Worm (Caenorhabditis elegans) whole organism, early embryonic: ENCODE results near the gene frpr-11.

Experiments used
- B0310.2 ChIP-seq: sonication (generic microtip); optimal IDR thresholded peaks from 2 replicates; lab custom pipeline; 2016; ENCODE audit warnings: mild to moderate bottlenecking, missing genetic modification characterization, missing compliant biosample characterization
- F13C5.2 ChIP-seq: sonication (generic microtip); optimal IDR thresholded peaks from 2 replicates; lab custom pipeline; 2017; ENCODE audit warnings: mild to moderate bottlenecking, missing genetic modification characterization, inconsistent platforms, missing compliant biosample characterization
- aly-1 ChIP-seq: sonication (generic microtip); optimal IDR thresholded peaks from 2 replicates; lab custom pipeline; 2016; ENCODE audit warnings: missing genetic modification characterization, missing compliant biosample characterization
- ama-1 ChIP-seq: fragments of 150-350 bp; optimal IDR thresholded peaks from 2 replicates; lab custom pipeline; 2014
- ceh-13 ChIP-seq: fragments of 200-800 bp; sonication (Bioruptor generic); optimal IDR thresholded peaks from 2 replicates; lab custom pipeline; 2018; ENCODE audit warnings: mild to moderate bottlenecking, missing genetic modification characterization, missing compliant biosample characterization
- ceh-36 ChIP-seq: sonication (generic microtip); optimal IDR thresholded peaks from 2 replicates; lab custom pipeline; 2016; ENCODE audit warnings: missing genetic modification characterization, inconsistent platforms, missing compliant biosample characterization
- ets-7 ChIP-seq: sonication (generic microtip); optimal IDR thresholded peaks from 2 replicates; lab custom pipeline; 2016; ENCODE audit warnings: missing genotype, missing genetic modification characterization, missing compliant biosample characterization
- flt-1 ChIP-seq: fragments of 200-800 bp; sonication (Bioruptor generic); IDR thresholded peaks from 2 replicates; pipeline ENCODE4 v1.3.6; 2022; ENCODE audit warnings: missing genetic modification characterization, missing compliant biosample characterization
- hmbx-1 ChIP-seq: sonication (generic microtip); optimal IDR thresholded peaks from 2 replicates; lab custom pipeline; 2016; ENCODE audit warnings: mild to moderate bottlenecking, missing genetic modification characterization, missing compliant biosample characterization
- hmg-4 ChIP-seq: fragments of 200-800 bp; sonication (Bioruptor generic); optimal IDR thresholded peaks from 2 replicates; lab custom pipeline; 2018; ENCODE audit warnings: mild to moderate bottlenecking, missing genetic modification characterization, missing compliant biosample characterization
- hnd-1 ChIP-seq: sonication (generic microtip); optimal IDR thresholded peaks from 2 replicates; lab custom pipeline; 2016; ENCODE audit warnings: missing genetic modification characterization, missing compliant biosample characterization
- pes-1 ChIP-seq: fragments of 200-800 bp; sonication (Bioruptor generic); IDR thresholded peaks from 2 replicates; pipeline ENCODE4 v1.3.6; 2022; ENCODE audit warnings: missing genetic modification reagents, missing genetic modification characterization, missing compliant biosample characterization
- scrt-1 ChIP-seq: fragments of 200-800 bp; sonication (Bioruptor generic); IDR thresholded peaks from 2 replicates; pipeline ENCODE4 v1.3.6; 2022; ENCODE audit warnings: missing genetic modification characterization, missing compliant biosample characterization
- sea-1 ChIP-seq: fragments of 200-800 bp; sonication (Bioruptor generic); conservative IDR thresholded peaks from 2 replicates; pipeline ENCODE4 v1.3.6; 2022; ENCODE audit warnings: missing genetic modification characterization, missing compliant biosample characterization
- tbx-11 ChIP-seq: fragments of 200-800 bp; sonication (Bioruptor generic); IDR thresholded peaks from 2 replicates; pipeline ENCODE4 v1.3.6; 2022; ENCODE audit warnings: missing genetic modification characterization, missing compliant biosample characterization
- tbx-37 ChIP-seq: fragments of 200-800 bp; sonication (Bioruptor generic); conservative IDR thresholded peaks from 2 replicates; pipeline ENCODE4 v1.3.6; 2022; ENCODE audit warnings: missing genetic modification reagents, missing genetic modification characterization, missing compliant biosample characterization
- tra-4 ChIP-seq: sonication (generic microtip); optimal IDR thresholded peaks from 2 replicates; lab custom pipeline; 2017; ENCODE audit warnings: missing genetic modification characterization, missing compliant biosample characterization

The frpr-11 gene

ce11 chrV:8937476-8938249 lies 30.7 kb downstream of the frpr-11 start:
- TF ChIP-seq flt-1 (GFP tag; lab: Robert Waterston, UW) (no peak), aly-1 (tag; lab: Kevin White, UChicago) (no peak), ama-1 (lab: Kevin White, UChicago) (no peak), F13C5.2 (tag; lab: Kevin White, UChicago) (no peak), ets-7 (tag; lab: Kevin White, UChicago) (no peak), ceh-36 (tag; lab: Kevin White, UChicago) (no peak), sea-1 (GFP tag; lab: Robert Waterston, UW) (no peak), scrt-1 (GFP tag; lab: Robert Waterston, UW) (no peak), hnd-1 (no peak), tra-4 (tag; lab: Kevin White, UChicago) (no peak), ceh-13 (GFP tag; lab: Kevin White, UChicago) (no peak)

- TF ChIP-seq hnd-1, result no peak
- no peak for TF ChIP-seq pes-1
- TF ChIP-seq sea-1 (GFP tag; lab: Robert Waterston, UW), result no peak
- TF ChIP-seq ama-1 (lab: Kevin White, UChicago), result no peak
- no peak for TF ChIP-seq hmbx-1 (tag; lab: Kevin White, UChicago)
- TF ChIP-seq F13C5.2 (tag; lab: Kevin White, UChicago), result no peak
Measured at ce11 chrV:8938445-8938844, 31.4 kb downstream of the frpr-11 start.

ce11 chrV:8938943-8939342 lies 31.9 kb downstream of the frpr-11 start:
- no peak for TF ChIP-seq tra-4 (tag; lab: Kevin White, UChicago)
- no peak for TF ChIP-seq hmg-4 (GFP tag; lab: Kevin White, UChicago)
- no peak for TF ChIP-seq hnd-1
- TF ChIP-seq ama-1 (lab: Kevin White, UChicago), result no peak
- no peak for TF ChIP-seq tbx-11 (GFP tag; lab: Robert Waterston, UW)
- no peak for TF ChIP-seq ceh-13 (GFP tag; lab: Kevin White, UChicago)
- no peak for TF ChIP-seq hmbx-1 (tag; lab: Kevin White, UChicago)
- no peak for TF ChIP-seq aly-1 (tag; lab: Kevin White, UChicago)
- no peak for TF ChIP-seq flt-1 (GFP tag; lab: Robert Waterston, UW)
- no peak for TF ChIP-seq B0310.2
- TF ChIP-seq sea-1 (GFP tag; lab: Robert Waterston, UW), result no peak
- no peak for TF ChIP-seq ceh-36 (tag; lab: Kevin White, UChicago)
- no peak for TF ChIP-seq scrt-1 (GFP tag; lab: Robert Waterston, UW)
- no peak for TF ChIP-seq pes-1
- TF ChIP-seq F13C5.2 (tag; lab: Kevin White, UChicago), result no peak

ce11 chrV:8939424-8940065 lies 32.5 kb downstream of the frpr-11 start:
- TF ChIP-seq hmg-4 (GFP tag; lab: Kevin White, UChicago) (no peak), ceh-13 (GFP tag; lab: Kevin White, UChicago) (no peak), F13C5.2 (tag; lab: Kevin White, UChicago) (no peak), sea-1 (GFP tag; lab: Robert Waterston, UW) (no peak), scrt-1 (GFP tag; lab: Robert Waterston, UW) (no peak), ets-7 (tag; lab: Kevin White, UChicago) (no peak), ama-1 (lab: Kevin White, UChicago) (no peak), tbx-37 (GFP tag; lab: Robert Waterston, UW) (no peak), tra-4 (tag; lab: Kevin White, UChicago) (no peak), ceh-36 (tag; lab: Kevin White, UChicago) (no peak), B0310.2 (no peak), tbx-11 (GFP tag; lab: Robert Waterston, UW) (no peak), hmbx-1 (tag; lab: Kevin White, UChicago) (no peak), flt-1 (GFP tag; lab: Robert Waterston, UW) (no peak), hnd-1 (no peak), aly-1 (tag; lab: Kevin White, UChicago) (no peak), pes-1 (no peak)

- TF ChIP-seq tbx-11 (GFP tag; lab: Robert Waterston, UW) (no peak), scrt-1 (GFP tag; lab: Robert Waterston, UW) (no peak)
Measured at ce11 chrV:8940419-8940818, 33.4 kb downstream of the frpr-11 start.

- TF ChIP-seq ets-7 (tag; lab: Kevin White, UChicago), result no peak
- no peak for TF ChIP-seq scrt-1 (GFP tag; lab: Robert Waterston, UW)
- TF ChIP-seq aly-1 (tag; lab: Kevin White, UChicago), result no peak
- no peak for TF ChIP-seq tbx-11 (GFP tag; lab: Robert Waterston, UW)
- no peak for TF ChIP-seq ama-1 (lab: Kevin White, UChicago)
- TF ChIP-seq flt-1 (GFP tag; lab: Robert Waterston, UW), result no peak
- TF ChIP-seq hmg-4 (GFP tag; lab: Kevin White, UChicago), result no peak
- TF ChIP-seq tra-4 (tag; lab: Kevin White, UChicago), result no peak
- no peak for TF ChIP-seq ceh-36 (tag; lab: Kevin White, UChicago)
- no peak for TF ChIP-seq ceh-13 (GFP tag; lab: Kevin White, UChicago)
- TF ChIP-seq F13C5.2 (tag; lab: Kevin White, UChicago), result no peak
- TF ChIP-seq B0310.2, result no peak
- TF ChIP-seq sea-1 (GFP tag; lab: Robert Waterston, UW), result no peak
- TF ChIP-seq tbx-37 (GFP tag; lab: Robert Waterston, UW), result no peak
- TF ChIP-seq pes-1, result no peak
- no peak for TF ChIP-seq hmbx-1 (tag; lab: Kevin White, UChicago)
- TF ChIP-seq hnd-1, result no peak
Measured at ce11 chrV:8942437-8942978, 35.5 kb downstream of the frpr-11 start.
